Worm (Caenorhabditis elegans): ENCODE measurements around the gene T24C2.5.

DNA sequence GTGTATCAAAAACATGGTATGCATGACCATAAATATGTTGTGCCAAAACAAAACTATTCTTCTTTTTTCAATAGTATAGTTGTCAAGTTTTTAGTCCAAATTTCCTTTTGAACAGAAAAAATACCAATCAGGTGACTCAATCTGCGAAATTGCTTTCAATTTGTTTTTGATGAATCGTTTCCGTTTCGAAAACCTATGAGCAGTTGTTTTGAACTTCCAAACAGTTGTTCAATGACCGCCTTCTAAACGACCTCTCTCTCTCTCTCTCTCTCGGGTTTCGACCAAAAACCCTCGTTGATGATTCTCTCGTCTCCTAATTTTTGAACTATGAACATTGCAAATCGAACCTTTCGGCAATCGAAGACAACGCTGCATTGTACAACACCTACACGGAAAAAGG lies 31.8 kb downstream of the T24C2.5 start:
- TF ChIP-seq cnd-1 (tag; optimal IDR thresholded peaks at IDR 0.05) (no peak), ces-1 (GFP tag; optimal IDR thresholded peaks at IDR 0.05) (no peak), pha-4 (tag; optimal IDR thresholded peaks at IDR 0.05) (no peak), elt-3 (tag; optimal IDR thresholded peaks at IDR 0.05) (no peak), sptf-1 (tag; optimal IDR thresholded peaks at IDR 0.05) (no peak), mep-1 (tag; optimal IDR thresholded peaks at IDR 0.05) (no peak), unc-39 (tag; optimal IDR thresholded peaks at IDR 0.05) (no peak), ceh-43 (GFP tag; optimal IDR thresholded peaks at IDR 0.05) (no peak), blmp-1 (tag; optimal IDR thresholded peaks at IDR 0.05) (no peak), ham-2 (GFP tag; optimal IDR thresholded peaks at IDR 0.05) (no peak), nhr-237 (tag; optimal IDR thresholded peaks at IDR 0.05) (no peak), mab-5 (tag; optimal IDR thresholded peaks at IDR 0.05) (no peak)
